Fruit fly (Drosophila melanogaster) whole organism, pupa: Measurements from ENCODE around the gene Cap-H2.

Source experiments
- CG10348 ChIP-seq: fragments of 200-800 bp; sonication (Bioruptor generic); IDR thresholded peaks from 2 replicates; pipeline ENCODE4 v1.3.6; 2022; ENCODE audit warnings: missing biosample characterization, missing genetic modification characterization
- CG12605 ChIP-seq: fragments of 200-800 bp; sonication (Bioruptor generic); IDR thresholded peaks from 2 replicates; pipeline ENCODE4 v1.3.6; 2022; ENCODE audit warnings: missing biosample characterization, missing genetic modification characterization
- CG13204 ChIP-seq: fragments of 200-800 bp; sonication (Bioruptor generic); optimal IDR thresholded peaks from 2 replicates; lab custom pipeline; 2018; ENCODE audit warnings: missing biosample characterization, mild to moderate bottlenecking, missing genetic modification characterization, moderate library complexity
- CG14655 ChIP-seq: fragments of 200-800 bp; sonication (Bioruptor generic); optimal IDR thresholded peaks from 3 replicates; lab custom pipeline; 2017; ENCODE audit warnings: mild to moderate bottlenecking, missing biosample characterization, missing genetic modification reagents, missing genetic modification characterization
- CG15710 ChIP-seq: fragments of 200-800 bp; sonication (Bioruptor generic); optimal IDR thresholded peaks from 2 replicates; lab custom pipeline; 2018; ENCODE audit warnings: missing biosample characterization, mild to moderate bottlenecking, missing genetic modification characterization, moderate library complexity
- CG17806 ChIP-seq: fragments of 200-800 bp; sonication (Bioruptor generic); optimal IDR thresholded peaks from 2 replicates; lab custom pipeline; 2018; ENCODE audit warnings: missing biosample characterization, mild to moderate bottlenecking, missing genetic modification characterization, moderate library complexity
- CG32121 ChIP-seq: fragments of 200-800 bp; sonication (Bioruptor generic); IDR thresholded peaks from 2 replicates; pipeline ENCODE4 v1.3.6; 2022; ENCODE audit warnings: missing biosample characterization, missing genetic modification characterization
- CG34367 ChIP-seq: fragments of 200-800 bp; sonication (Bioruptor generic); optimal IDR thresholded peaks from 2 replicates; lab custom pipeline; 2018; ENCODE audit warnings: missing biosample characterization, mild to moderate bottlenecking, missing genetic modification characterization
- CG4496 ChIP-seq: fragments of 200-800 bp; sonication (Bioruptor generic); IDR thresholded peaks from 3 replicates; pipeline ENCODE4 v1.3.6; 2022; ENCODE audit warnings: missing biosample characterization, missing genetic modification characterization
- CG8159 ChIP-seq: fragments of 200-800 bp; sonication (Bioruptor generic); optimal IDR thresholded peaks from 3 replicates; lab custom pipeline; 2018; ENCODE audit warnings: missing biosample characterization, mild to moderate bottlenecking, missing genetic modification characterization, moderate library complexity
- CG8301 ChIP-seq: fragments of 200-800 bp; sonication (Bioruptor generic); optimal IDR thresholded peaks from 2 replicates; lab custom pipeline; 2018; ENCODE audit warnings: missing biosample characterization, mild to moderate bottlenecking, missing genetic modification characterization
- CG9948 ChIP-seq: fragments of 200-800 bp; sonication (Bioruptor generic); optimal IDR thresholded peaks from 2 replicates; lab custom pipeline; 2018; ENCODE audit warnings: missing biosample characterization, mild to moderate bottlenecking, missing genetic modification characterization, moderate library complexity
- D1 ChIP-seq: fragments of 200-800 bp; sonication (Bioruptor generic); optimal IDR thresholded peaks from 2 replicates; lab custom pipeline; 2018; ENCODE audit warnings: missing biosample characterization, mild to moderate bottlenecking, missing genetic modification characterization, moderate library complexity
- Ets98B ChIP-seq: fragments of 200-800 bp; sonication (Bioruptor generic); IDR thresholded peaks from 2 replicates; pipeline ENCODE4 v1.3.6; 2022; ENCODE audit warnings: missing biosample characterization, missing genetic modification characterization
- Pif1A ChIP-seq: fragments of 200-800 bp; sonication (Bioruptor generic); optimal IDR thresholded peaks from 3 replicates; lab custom pipeline; 2016; ENCODE audit warnings: missing biosample characterization, missing genetic modification characterization
- Pif1B ChIP-seq: fragments of 200-800 bp; sonication (Bioruptor generic); optimal IDR thresholded peaks from 3 replicates; lab custom pipeline; 2016; ENCODE audit warnings: missing biosample characterization, missing genetic modification characterization
- Snoo ChIP-seq: fragments of 200-800 bp; sonication (Bioruptor generic); optimal IDR thresholded peaks from 3 replicates; lab custom pipeline; 2017; ENCODE audit warnings: missing biosample characterization, mild to moderate bottlenecking, missing genetic modification characterization, inconsistent platforms
- fd96Ca ChIP-seq: fragments of 200-800 bp; sonication (Bioruptor generic); IDR thresholded peaks from 3 replicates; pipeline ENCODE4 v1.3.6; 2022; ENCODE audit warnings: missing biosample characterization, missing genetic modification characterization
- gl ChIP-seq: fragments of 200-800 bp; sonication (Bioruptor generic); optimal IDR thresholded peaks from 2 replicates; lab custom pipeline; 2018; ENCODE audit warnings: missing biosample characterization, mild to moderate bottlenecking, missing genetic modification characterization
- rn ChIP-seq: fragments of 200-800 bp; sonication (Bioruptor generic); IDR thresholded peaks from 2 replicates; pipeline ENCODE4 v1.3.6; 2022; ENCODE audit warnings: missing biosample characterization, missing genetic modification characterization

Cap-H2 gene

dm6 chr3R:10755534-10755933 lies 5.6 kb upstream of the Cap-H2 start, which contains the start of gene CG14691:
Gene CG14691, minus strand, starts transcription at chr3R:10755634.
- TF ChIP-seq CG10348 (GFP tag; lab: Robert Waterston, UW), result no peak
- TF ChIP-seq CG8159 (tag; lab: Kevin White, UChicago), result no peak

- no peak for TF ChIP-seq CG8159 (tag; lab: Kevin White, UChicago)
- TF ChIP-seq D1 (tag; lab: Kevin White, UChicago), result no peak
- TF ChIP-seq gl (tag; lab: Kevin White, UChicago), result no peak
- TF ChIP-seq CG17806, result no peak
- TF ChIP-seq CG4496 (GFP tag; lab: Robert Waterston, UW), result no peak
- no peak for TF ChIP-seq CG13204 (GFP tag; lab: Kevin White, UChicago)
- no peak for TF ChIP-seq CG9948 (tag; lab: Kevin White, UChicago)
These were observed 1.7 kb upstream of the Cap-H2 start, which contains the start of gene CG31272 for dm6 chr3R:10759348-10759847. Gene CG31272, minus strand, starts transcription at chr3R:10759398.

- 0 out of 2 replicates have a peak, but pooled peaks have one; percentile 21 for TF ChIP-seq Ets98B
- TF ChIP-seq CG13204 (GFP tag; lab: Kevin White, UChicago), result no peak
- no peak for TF ChIP-seq CG17806
- TF ChIP-seq rn (GFP tag; lab: Robert Waterston, UW), result no peak
- no peak for TF ChIP-seq gl (tag; lab: Kevin White, UChicago)
- peak; percentile 62; the same call in 1 of the 2 replicates for TF ChIP-seq CG32121 (GFP tag; lab: Robert Waterston, UW)
- TF ChIP-seq CG4496 (GFP tag; lab: Robert Waterston, UW), result peak; percentile 65; the same call in 2 of the 3 replicates
These were observed 870 bp downstream of the Cap-H2 start for dm6 chr3R:10761980-10762379.

dm6 chr3R:10767526-10767925 lies 6.4 kb downstream of the Cap-H2 start, which contains the start of gene TfIIFbeta:
Gene TfIIFbeta, minus strand, starts transcription at chr3R:10767804.
- TF ChIP-seq rn (GFP tag; lab: Robert Waterston, UW), result no peak
- no peak for TF ChIP-seq gl (tag; lab: Kevin White, UChicago)
- no peak for TF ChIP-seq fd96Ca (GFP tag; lab: Robert Waterston, UW)
- TF ChIP-seq CG8159 (tag; lab: Kevin White, UChicago), result no peak
- TF ChIP-seq CG13204 (GFP tag; lab: Kevin White, UChicago), result no peak
- TF ChIP-seq CG12605 (GFP tag; lab: Robert Waterston, UW), result no peak
- TF ChIP-seq CG9948 (tag; lab: Kevin White, UChicago), result no peak
- no peak for TF ChIP-seq CG8301
- TF ChIP-seq CG10348 (GFP tag; lab: Robert Waterston, UW), result no peak

dm6 chr3R:10775246-10775645 lies 14.1 kb downstream of the Cap-H2 start:
- TF ChIP-seq D1 (tag; lab: Kevin White, UChicago) (no peak), CG4496 (GFP tag; lab: Robert Waterston, UW) (peak; percentile 88), CG8159 (tag; lab: Kevin White, UChicago) (no peak), CG17806 (no peak), Pif1B (GFP tag; lab: Kevin White, UChicago) (peak; percentile 51), CG13204 (GFP tag; lab: Kevin White, UChicago) (no peak), rn (GFP tag; lab: Robert Waterston, UW) (no peak), CG34367 (tag; lab: Kevin White, UChicago) (no peak), CG32121 (GFP tag; lab: Robert Waterston, UW) (peak; percentile 55; the same call in 1 of the 2 replicates), Snoo (tag; lab: Kevin White, UChicago) (no peak), Ets98B (peak; percentile 65), CG15710 (tag; lab: Kevin White, UChicago) (no peak), CG14655 (GFP tag; lab: Kevin White, UChicago) (no peak)

- TF ChIP-seq D1 (tag; lab: Kevin White, UChicago) (no peak), CG4496 (GFP tag; lab: Robert Waterston, UW) (0 out of 3 replicates have a peak, but pooled peaks have one; percentile 42)
These were observed 15.0 kb downstream of the Cap-H2 start for dm6 chr3R:10776047-10776659.

dm6 chr3R:10777274-10777673 lies 16.2 kb downstream of the Cap-H2 start, which contains the start of the genes CG45076, CG45078 and fau:
Gene CG45076, minus strand, starts transcription at chr3R:10777374.
Gene CG45078, minus strand, starts transcription at chr3R:10777374.
Gene fau, minus strand, starts transcription at chr3R:10777374.
- no peak for TF ChIP-seq CG4496 (GFP tag; lab: Robert Waterston, UW)
- no peak for TF ChIP-seq rn (GFP tag; lab: Robert Waterston, UW)
- TF ChIP-seq CG34367 (tag; lab: Kevin White, UChicago), result no peak
- TF ChIP-seq CG32121 (GFP tag; lab: Robert Waterston, UW), result no peak
- TF ChIP-seq Pif1A (GFP tag; lab: Kevin White, UChicago), result no peak
- no peak for TF ChIP-seq Pif1B (GFP tag; lab: Kevin White, UChicago)
